Fruit fly (Drosophila melanogaster) whole organism, prepupa: ENCODE measurements around the gene CG2614.

Experiments used
- CG15336 ChIP-seq: fragments of 200-800 bp; sonication (Bioruptor generic); IDR thresholded peaks from 2 replicates; pipeline ENCODE4 v1.3.6; 2022; ENCODE audit warnings: missing biosample characterization, missing genetic modification characterization
- CG1621 ChIP-seq: fragments of 200-800 bp; sonication (Bioruptor generic); optimal IDR thresholded peaks from 3 replicates; lab custom pipeline; 2018; ENCODE audit warnings: missing biosample characterization, mild to moderate bottlenecking, missing genetic modification characterization
- CG16779 ChIP-seq: fragments of 200-800 bp; sonication (Bioruptor generic); optimal IDR thresholded peaks from 3 replicates; lab custom pipeline; 2017; ENCODE audit warnings: missing biosample characterization, mild to moderate bottlenecking, missing genetic modification characterization
- CG32006 ChIP-seq: fragments of 200-800 bp; sonication (Bioruptor generic); optimal IDR thresholded peaks from 3 replicates; lab custom pipeline; 2017; ENCODE audit warnings: missing biosample characterization, mild to moderate bottlenecking, missing genetic modification characterization
- CG34406 ChIP-seq: fragments of 200-800 bp; sonication (Bioruptor generic); optimal IDR thresholded peaks from 3 replicates; lab custom pipeline; 2016; ENCODE audit warnings: missing biosample characterization, missing genetic modification characterization
- CG6163 ChIP-seq: fragments of 200-800 bp; sonication (Bioruptor generic); IDR thresholded peaks from 3 replicates; pipeline ENCODE4 v1.3.6; 2022; ENCODE audit warnings: missing biosample characterization, missing genetic modification characterization
- Eip78C ChIP-seq: fragments of 200-800 bp; sonication (Bioruptor generic); peaks from one replicate; lab custom pipeline; 2016; ENCODE audit warnings: missing biosample characterization, missing genetic modification characterization
- Ets21C ChIP-seq: fragments of 200-800 bp; sonication (Bioruptor generic); optimal IDR thresholded peaks from 3 replicates; lab custom pipeline; 2016; ENCODE audit warnings: missing biosample characterization, missing genetic modification characterization
- Gug ChIP-seq: fragments of 200-800 bp; sonication (Bioruptor generic); IDR thresholded peaks from 2 replicates; pipeline ENCODE4 v1.3.6; 2022; ENCODE audit warnings: missing biosample characterization, missing genetic modification characterization
- Hr39 ChIP-seq: fragments of 200-800 bp; sonication (Bioruptor generic); optimal IDR thresholded peaks from 2 replicates; lab custom pipeline; 2016; ENCODE audit warnings: missing biosample characterization, missing genetic modification characterization
- Met ChIP-seq: fragments of 200-800 bp; sonication (Bioruptor generic); optimal IDR thresholded peaks from 3 replicates; lab custom pipeline; 2016; ENCODE audit warnings: missing biosample characterization, missing genetic modification characterization
- OdsH ChIP-seq: fragments of 200-800 bp; sonication (Bioruptor generic); optimal IDR thresholded peaks from 3 replicates; lab custom pipeline; 2016; ENCODE audit warnings: missing biosample characterization, missing genetic modification characterization
- Sox102F ChIP-seq: fragments of 200-800 bp; sonication (Bioruptor generic); optimal IDR thresholded peaks from 2 replicates; lab custom pipeline; 2016; ENCODE audit warnings: missing biosample characterization, mild to moderate bottlenecking, missing genetic modification characterization
- Sox14 ChIP-seq: fragments of 200-800 bp; sonication (Bioruptor generic); optimal IDR thresholded peaks from 3 replicates; lab custom pipeline; 2016; ENCODE audit warnings: missing biosample characterization, missing genetic modification characterization
- achi ChIP-seq: fragments of 200-800 bp; sonication (Bioruptor generic); optimal IDR thresholded peaks from 3 replicates; lab custom pipeline; 2016; ENCODE audit warnings: missing biosample characterization, missing genetic modification characterization
- acj6 ChIP-seq: fragments of 200-800 bp; sonication (Bioruptor generic); optimal IDR thresholded peaks from 3 replicates; lab custom pipeline; 2016; ENCODE audit warnings: missing biosample characterization, missing genetic modification characterization
- dac ChIP-seq: fragments of 200-800 bp; sonication (Bioruptor generic); optimal IDR thresholded peaks from 2 replicates; lab custom pipeline; 2017; ENCODE audit warnings: missing biosample characterization, mild to moderate bottlenecking, missing genetic modification characterization
- dsx ChIP-seq: fragments of 200-800 bp; optimal IDR thresholded peaks from 3 replicates; lab custom pipeline; 2019; ENCODE audit warnings: missing biosample characterization, mild to moderate bottlenecking, missing genetic modification characterization, moderate library complexity; ENCODE audit not compliant: poor library complexity, severe bottlenecking
- esn ChIP-seq: fragments of 200-800 bp; sonication (Bioruptor generic); optimal IDR thresholded peaks from 2 replicates; lab custom pipeline; 2016; ENCODE audit warnings: missing biosample characterization, mild to moderate bottlenecking, missing genetic modification characterization, moderate library complexity
- net ChIP-seq: fragments of 200-800 bp; sonication (Bioruptor generic); optimal IDR thresholded peaks from 3 replicates; lab custom pipeline; 2016; ENCODE audit warnings: missing biosample characterization, missing genetic modification characterization
- pdm3 ChIP-seq: fragments of 200-800 bp; sonication (Bioruptor generic); optimal IDR thresholded peaks from 3 replicates; lab custom pipeline; 2016; ENCODE audit warnings: missing biosample characterization, missing genetic modification characterization
- spab ChIP-seq: fragments of 200-800 bp; sonication (Bioruptor generic); optimal IDR thresholded peaks from 2 replicates; lab custom pipeline; 2017; ENCODE audit warnings: missing biosample characterization, mild to moderate bottlenecking, missing genetic modification characterization, missing genetic modification reagents
- ss ChIP-seq, 2 experiments: fragments of 200-800 bp; sonication (Bioruptor generic); optimal IDR thresholded peaks; 2 replicates in 1 of 2; 3 replicates in 1 of 2; lab custom pipeline; 2017 to 2018; ENCODE audit warnings: mild to moderate bottlenecking in 2 of 2, missing biosample characterization in 2 of 2, missing genetic modification characterization in 2 of 2, moderate library complexity in 1 of 2
- svp ChIP-seq: fragments of 200-800 bp; sonication (Bioruptor generic); peaks from one replicate; lab custom pipeline; 2016; ENCODE audit warnings: missing biosample characterization, missing genetic modification characterization
- topi ChIP-seq: fragments of 200-800 bp; sonication (Bioruptor generic); optimal IDR thresholded peaks from 3 replicates; lab custom pipeline; 2016; ENCODE audit warnings: missing biosample characterization, missing genetic modification characterization

Gene CG2614

dm6 chr2L:20700534-20701239, 44.5 kb downstream of the CG2614 start (continued):
- TF ChIP-seq Sox102F (GFP tag; lab: Kevin White, UChicago), result peak; percentile 70
- TF ChIP-seq CG15336 (GFP tag; lab: Robert Waterston, UW), result peak; percentile 78
- TF ChIP-seq CG6163, result peak; percentile 84
- peak; percentile 22 for TF ChIP-seq CG1621 (tag; lab: Kevin White, UChicago)
- TF ChIP-seq OdsH (GFP tag; lab: Kevin White, UChicago), result peak; percentile 80
- peak; percentile 49 for TF ChIP-seq Ets21C
- peak; percentile 51 for TF ChIP-seq pdm3 (GFP tag; lab: Kevin White, UChicago)
- peak; percentile 89 for TF ChIP-seq Eip78C (GFP tag; lab: Kevin White, UChicago)
- TF ChIP-seq Hr39, result peak; percentile 62
- peak; percentile 45; the same call in 1 of the 2 replicates for TF ChIP-seq Gug (GFP tag; lab: Robert Waterston, UW)

dm6 chr2L:20704511-20705266, 48.5 kb downstream of the CG2614 start:
- TF ChIP-seq acj6 (GFP tag; lab: Kevin White, UChicago) (no peak), ss (GFP tag; optimal IDR thresholded peaks at IDR 0.05; lab: Kevin White, UChicago) (peak in 1 of 2 experiments; percentile 19)

DNA sequence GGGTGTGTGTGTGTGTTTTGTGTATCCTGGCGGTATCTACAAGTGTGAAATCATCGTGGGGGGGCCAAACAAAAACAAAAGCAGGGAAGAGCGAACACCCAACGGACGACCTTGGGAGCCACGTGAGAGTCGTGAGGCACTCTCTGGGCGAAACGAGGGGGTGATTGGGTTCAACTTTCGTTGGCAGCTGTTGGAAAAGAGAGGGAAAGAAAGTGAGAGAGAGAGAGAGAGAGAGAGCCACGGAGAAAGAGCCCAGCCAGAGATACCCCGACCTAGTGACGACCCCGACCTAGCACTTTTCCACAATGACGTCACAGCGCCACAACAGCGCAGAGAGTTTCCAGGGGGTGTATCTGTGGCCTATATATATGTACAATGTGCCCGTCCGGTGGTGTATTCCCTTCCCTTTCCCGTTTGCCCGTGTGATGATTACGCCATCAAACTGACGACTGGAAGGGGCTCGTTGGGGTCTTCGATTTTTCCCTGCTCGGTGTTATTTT, 49.7 kb downstream of the CG2614 start:
- TF ChIP-seq spab (GFP tag; lab: Kevin White, UChicago), result no peak
- TF ChIP-seq Met, result no peak
- TF ChIP-seq topi (GFP tag; lab: Kevin White, UChicago), result no peak
- TF ChIP-seq CG6163, result no peak
- TF ChIP-seq Hr39, result no peak
- no peak for TF ChIP-seq esn (GFP tag; lab: Kevin White, UChicago)
- TF ChIP-seq dsx (GFP tag; lab: Kevin White, UChicago), result no peak
- no peak for TF ChIP-seq achi (GFP tag; lab: Kevin White, UChicago)
- no peak for TF ChIP-seq OdsH (GFP tag; lab: Kevin White, UChicago)
- no peak for TF ChIP-seq Sox14 (GFP tag; lab: Kevin White, UChicago)
- TF ChIP-seq CG16779, result no peak
- TF ChIP-seq CG34406 (GFP tag; lab: Kevin White, UChicago), result no peak
- TF ChIP-seq net (GFP tag; lab: Kevin White, UChicago), result no peak
- no peak for TF ChIP-seq CG32006 (GFP tag; lab: Kevin White, UChicago)
- TF ChIP-seq ss (GFP tag; optimal IDR thresholded peaks at IDR 0.05; lab: Kevin White, UChicago), result no peak
- no peak for TF ChIP-seq dac (GFP tag; lab: Kevin White, UChicago)
- no peak for TF ChIP-seq svp
